Worm (Caenorhabditis elegans) whole organism, late embryonic: ENCODE data around the gene inx-5.

Experiments
- K02D7.2 ChIP-seq: sonication (generic microtip); optimal IDR thresholded peaks from 2 replicates; lab custom pipeline; 2017; ENCODE audit warnings: mild to moderate bottlenecking, missing genetic modification characterization, missing compliant biosample characterization
- ceh-9 ChIP-seq: sonication (generic microtip); optimal IDR thresholded peaks from 2 replicates; lab custom pipeline; 2016; ENCODE audit warnings: mild to moderate bottlenecking, missing genetic modification characterization, inconsistent platforms, missing compliant biosample characterization
- ets-4 ChIP-seq: sonication (generic microtip); optimal IDR thresholded peaks from 2 replicates; lab custom pipeline; 2016; ENCODE audit warnings: missing genetic modification characterization, missing compliant biosample characterization
- fax-1 ChIP-seq: sonication (generic microtip); optimal IDR thresholded peaks from 2 replicates; lab custom pipeline; 2016; ENCODE audit warnings: missing genotype, missing genetic modification characterization, missing compliant biosample characterization
- hlh-8 ChIP-seq: sonication (generic microtip); optimal IDR thresholded peaks from 2 replicates; lab custom pipeline; 2016; ENCODE audit warnings: missing genotype, missing genetic modification characterization, missing compliant biosample characterization
- madf-2 ChIP-seq: sonication (generic microtip); optimal IDR thresholded peaks from 2 replicates; lab custom pipeline; 2017; ENCODE audit warnings: missing genetic modification characterization, missing compliant biosample characterization
- pag-3 ChIP-seq: sonication (generic microtip); optimal IDR thresholded peaks from 2 replicates; lab custom pipeline; 2016; ENCODE audit warnings: missing compliant biosample characterization, missing genetic modification characterization, borderline replicate concordance
- pqm-1 ChIP-seq: sonication (generic microtip); optimal IDR thresholded peaks from 2 replicates; lab custom pipeline; 2016; ENCODE audit warnings: missing genetic modification characterization, missing compliant biosample characterization
- syd-9 ChIP-seq: sonication (generic microtip); optimal IDR thresholded peaks from 2 replicates; lab custom pipeline; 2016; ENCODE audit warnings: mild to moderate bottlenecking, missing genetic modification characterization, moderate library complexity, missing compliant biosample characterization
- ttx-3 ChIP-seq: sonication (generic microtip); optimal IDR thresholded peaks from 2 replicates; lab custom pipeline; 2016; ENCODE audit warnings: missing genetic modification reagents, missing genetic modification characterization, missing compliant biosample characterization

DNA sequence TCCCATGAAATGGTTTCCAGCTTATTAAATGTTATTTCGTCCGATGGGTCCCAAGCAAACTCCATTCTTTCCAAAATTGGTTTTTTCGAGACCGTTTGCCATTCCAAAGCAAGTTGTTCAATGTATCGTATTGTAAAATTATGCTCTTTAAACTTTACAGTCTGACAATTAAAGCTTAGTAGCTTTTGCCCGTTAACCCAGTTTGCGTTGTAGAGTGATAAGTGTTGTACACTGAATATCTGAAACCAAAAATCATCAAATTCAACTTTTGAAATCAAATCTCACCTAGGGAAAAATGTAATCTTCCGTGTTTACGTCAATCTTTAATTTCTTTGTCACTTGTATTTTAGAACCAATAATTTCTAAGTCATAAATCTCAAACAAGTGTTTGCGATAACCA is 4.9 kb downstream of the inx-5 start:
- no peak for TF ChIP-seq ets-4
- no peak for TF ChIP-seq hlh-8 (tag; lab: Kevin White, UChicago)
- TF ChIP-seq fax-1 (tag; lab: Kevin White, UChicago), result no peak
- no peak for TF ChIP-seq pqm-1 (tag; lab: Kevin White, UChicago)
- TF ChIP-seq ceh-9, result no peak
- no peak for TF ChIP-seq syd-9
- TF ChIP-seq ttx-3 (tag; lab: Kevin White, UChicago), result no peak
- no peak for TF ChIP-seq madf-2 (tag; lab: Kevin White, UChicago)
- no peak for TF ChIP-seq K02D7.2 (tag; lab: Kevin White, UChicago)
- TF ChIP-seq pag-3 (tag; lab: Kevin White, UChicago), result no peak
